Fruit fly (Drosophila melanogaster) whole organism, embryonic: Measurements from ENCODE around the gene CG7987.

ENCODE experiments used
- Ada2b ChIP-seq: fragments of 200-800 bp; sonication (Bioruptor generic); IDR thresholded peaks from 2 replicates; pipeline ENCODE4 v1.3.6; 2022; ENCODE audit warnings: missing biosample characterization, missing genetic modification characterization
- CG10366 ChIP-seq: fragments of 200-800 bp; sonication (Bioruptor generic); IDR thresholded peaks from 2 replicates; pipeline ENCODE4 v1.3.6; 2022; ENCODE audit warnings: missing biosample characterization, missing genetic modification characterization
- CG10565 ChIP-seq: fragments of 200-800 bp; sonication (Bioruptor generic); optimal IDR thresholded peaks from 3 replicates; lab custom pipeline; 2016; ENCODE audit warnings: missing biosample characterization, mild to moderate bottlenecking, missing genetic modification characterization
- CG10959 ChIP-seq: fragments of 200-800 bp; sonication (Bioruptor generic); IDR thresholded peaks from 2 replicates; pipeline ENCODE4 v1.3.6; 2022; ENCODE audit warnings: missing biosample characterization, missing genetic modification characterization
- CG11456 ChIP-seq: fragments of 200-800 bp; sonication (Bioruptor generic); IDR thresholded peaks from 3 replicates; pipeline ENCODE4 v1.3.6; 2022; ENCODE audit warnings: missing biosample characterization, missing genetic modification characterization
- CG12769 ChIP-seq: fragments of 200-800 bp; sonication (Bioruptor generic); optimal IDR thresholded peaks from 2 replicates; lab custom pipeline; 2019; ENCODE audit warnings: missing biosample characterization, mild to moderate bottlenecking, missing genetic modification characterization, moderate library complexity
- CG15269 ChIP-seq: fragments of 200-800 bp; sonication (Bioruptor generic); optimal IDR thresholded peaks from 2 replicates; lab custom pipeline; 2018; ENCODE audit warnings: missing biosample characterization, mild to moderate bottlenecking, missing genetic modification characterization, moderate library complexity
- CG1603 ChIP-seq: fragments of 200-800 bp; sonication (Bioruptor generic); optimal IDR thresholded peaks from 2 replicates; lab custom pipeline; 2019; ENCODE audit warnings: missing biosample characterization, mild to moderate bottlenecking, missing genetic modification characterization, moderate library complexity
- CG17328 ChIP-seq: fragments of 200-800 bp; sonication (Bioruptor generic); IDR thresholded peaks from 2 replicates; pipeline ENCODE4 v1.3.6; 2022; ENCODE audit warnings: missing biosample characterization, missing genetic modification characterization
- CG17912 ChIP-seq: fragments of 200-800 bp; sonication (Bioruptor generic); optimal IDR thresholded peaks from 2 replicates; lab custom pipeline; 2018; ENCODE audit warnings: missing biosample characterization, mild to moderate bottlenecking, missing genetic modification characterization
- CG3838 ChIP-seq: fragments of 200-800 bp; sonication (Bioruptor generic); optimal IDR thresholded peaks from 3 replicates; lab custom pipeline; 2016; ENCODE audit warnings: missing biosample characterization, missing genetic modification characterization
- CG3847 ChIP-seq: fragments of 200-800 bp; sonication (Bioruptor generic); IDR thresholded peaks from 2 replicates; pipeline ENCODE4 v1.3.6; 2022; ENCODE audit warnings: missing biosample characterization, missing genetic modification characterization
- CG4707 ChIP-seq: fragments of 200-800 bp; sonication (Bioruptor generic); optimal IDR thresholded peaks from 2 replicates; lab custom pipeline; 2018; ENCODE audit warnings: missing biosample characterization, mild to moderate bottlenecking, missing genetic modification characterization, moderate library complexity
- CG5245 ChIP-seq: fragments of 200-800 bp; sonication (Bioruptor generic); optimal IDR thresholded peaks from 3 replicates; lab custom pipeline; 2016; ENCODE audit warnings: missing biosample characterization, missing genetic modification characterization
- CG5953 ChIP-seq: fragments of 200-800 bp; sonication (Bioruptor generic); IDR thresholded peaks from 2 replicates; pipeline ENCODE4 v1.3.6; 2022; ENCODE audit warnings: missing biosample characterization, missing genetic modification characterization
- CG8089 ChIP-seq: fragments of 200-800 bp; sonication (Bioruptor generic); optimal IDR thresholded peaks from 3 replicates; lab custom pipeline; 2016; ENCODE audit warnings: missing biosample characterization, missing genetic modification characterization
- CkIIα-i1 ChIP-seq: fragments of 200-800 bp; sonication (Bioruptor generic); IDR thresholded peaks from 2 replicates; pipeline ENCODE4 v1.3.6; 2022; ENCODE audit warnings: missing biosample characterization, missing genetic modification characterization
- Dbx ChIP-seq: fragments of 200-800 bp; sonication (Bioruptor generic); IDR thresholded peaks from 3 replicates; pipeline ENCODE4 v1.3.6; 2022; ENCODE audit warnings: missing biosample characterization, missing genetic modification characterization
- Dip3 ChIP-seq: fragments of 200-800 bp; sonication (Bioruptor generic); optimal IDR thresholded peaks from 3 replicates; lab custom pipeline; 2016; ENCODE audit warnings: missing biosample characterization, missing genetic modification characterization
- Dll ChIP-seq: fragments of 200-800 bp; sonication (Bioruptor generic); IDR thresholded peaks from 4 replicates; pipeline ENCODE4 v1.3.6; 2022; ENCODE audit warnings: missing biosample characterization, missing genetic modification characterization; ENCODE audit not compliant: partially characterized antibody
- Dp ChIP-seq: fragments of 200-800 bp; sonication (Bioruptor generic); optimal IDR thresholded peaks from 2 replicates; lab custom pipeline; 2018; ENCODE audit warnings: missing biosample characterization, mild to moderate bottlenecking, missing genetic modification characterization, moderate library complexity
- Drgx ChIP-seq: fragments of 200-800 bp; sonication (Bioruptor generic); IDR thresholded peaks from 2 replicates; pipeline ENCODE4 v1.3.6; 2022; ENCODE audit warnings: missing biosample characterization, missing genetic modification characterization
- HmgD ChIP-seq: fragments of 200-800 bp; sonication (Bioruptor generic); optimal IDR thresholded peaks from 3 replicates; lab custom pipeline; 2016; ENCODE audit warnings: missing biosample characterization, missing genetic modification characterization
- Hsf ChIP-seq: fragments of 200-800 bp; sonication (Bioruptor generic); optimal IDR thresholded peaks from 3 replicates; lab custom pipeline; 2016; ENCODE audit warnings: missing biosample characterization, missing genetic modification characterization
- Rx ChIP-seq: fragments of 200-800 bp; sonication (Bioruptor generic); IDR thresholded peaks from 2 replicates; pipeline ENCODE4 v1.3.6; 2022; ENCODE audit warnings: missing biosample characterization, missing genetic modification characterization
- Usf ChIP-seq: fragments of 200-800 bp; sonication (Bioruptor generic); optimal IDR thresholded peaks from 2 replicates; lab custom pipeline; 2017; ENCODE audit warnings: missing genotype, missing biosample characterization, missing genetic modification characterization
- Xrp1 ChIP-seq: fragments of 200-800 bp; sonication (Bioruptor generic); IDR thresholded peaks from 2 replicates; pipeline ENCODE4 v1.3.6; 2022; ENCODE audit warnings: missing biosample characterization, missing genetic modification characterization
- ac ChIP-seq: fragments of 200-800 bp; sonication (Bioruptor generic); optimal IDR thresholded peaks from 3 replicates; lab custom pipeline; 2017; ENCODE audit warnings: missing biosample characterization, mild to moderate bottlenecking, missing genetic modification characterization
- ase ChIP-seq: fragments of 200-800 bp; sonication (Bioruptor generic); IDR thresholded peaks from 3 replicates; pipeline ENCODE4 v1.3.6; 2022; ENCODE audit warnings: missing biosample characterization, missing genetic modification characterization
- ash1 ChIP-seq: fragments of 200-800 bp; sonication (Bioruptor generic); optimal IDR thresholded peaks from 2 replicates; lab custom pipeline; 2018; ENCODE audit warnings: missing biosample characterization, mild to moderate bottlenecking, missing genetic modification characterization
- bcd ChIP-seq: fragments of 200-800 bp; sonication (Bioruptor generic); optimal IDR thresholded peaks from 2 replicates; lab custom pipeline; 2017; ENCODE audit warnings: missing biosample characterization, mild to moderate bottlenecking, missing genetic modification characterization
- cad ChIP-seq: fragments of >200 bp; optimal IDR thresholded peaks from 2 replicates; lab custom pipeline; 2017; ENCODE audit warnings: missing biosample characterization, missing genetic modification characterization
- chm ChIP-seq: fragments of 200-800 bp; sonication (Bioruptor generic); IDR thresholded peaks from 2 replicates; pipeline ENCODE4 v1.3.6; 2022; ENCODE audit warnings: missing biosample characterization, missing genetic modification characterization
- crc ChIP-seq: fragments of 200-800 bp; sonication (Bioruptor generic); optimal IDR thresholded peaks from 2 replicates; lab custom pipeline; 2016; ENCODE audit warnings: missing biosample characterization, missing genetic modification characterization
- dimm ChIP-seq: fragments of 200-800 bp; sonication (Bioruptor generic); IDR thresholded peaks from 2 replicates; pipeline ENCODE4 v1.3.6; 2022; ENCODE audit warnings: missing biosample characterization, missing genetic modification characterization
- en ChIP-seq: fragments of 200-800 bp; sonication (Bioruptor generic); optimal IDR thresholded peaks from 2 replicates; lab custom pipeline; 2016; ENCODE audit warnings: missing biosample characterization, missing genetic modification characterization
- her ChIP-seq: fragments of 200-800 bp; sonication (Bioruptor generic); optimal IDR thresholded peaks from 2 replicates; lab custom pipeline; 2016; ENCODE audit warnings: missing biosample characterization, missing genetic modification characterization
- hkb ChIP-seq, 2 experiments: fragments of 200-800 bp in 1 of 2; fragments of >200 bp in 1 of 2; sonication (Bioruptor generic) in 1 of 2; IDR thresholded peaks in 1 of 2; optimal IDR thresholded peaks in 1 of 2; 2 replicates each; pipeline versions ENCODE4 v1.3.6 to Lab custom; 2017 to 2022; ENCODE audit warnings: missing biosample characterization in 1 of 2, missing genetic modification characterization in 1 of 2
- ind ChIP-seq: fragments of 200-800 bp; sonication (Bioruptor generic); optimal IDR thresholded peaks from 3 replicates; lab custom pipeline; 2016; ENCODE audit warnings: missing biosample characterization, missing genetic modification characterization
- ken ChIP-seq: fragments of 200-800 bp; sonication (Bioruptor generic); IDR thresholded peaks from 3 replicates; pipeline ENCODE4 v1.3.6; 2022; ENCODE audit warnings: missing biosample characterization, missing genetic modification characterization
- lab ChIP-seq: fragments of 200-800 bp; sonication (Bioruptor generic); optimal IDR thresholded peaks from 3 replicates; lab custom pipeline; 2017; ENCODE audit warnings: missing biosample characterization, missing genetic modification characterization, mild to moderate bottlenecking, moderate library complexity, missing genetic modification reagents
- pb ChIP-seq: fragments of 200-800 bp; sonication (Bioruptor generic); optimal IDR thresholded peaks from 3 replicates; lab custom pipeline; 2016; ENCODE audit warnings: missing biosample characterization, missing genetic modification characterization
- pnt ChIP-seq: fragments of 200-800 bp; sonication (Bioruptor generic); optimal IDR thresholded peaks from 3 replicates; lab custom pipeline; 2016; ENCODE audit warnings: missing biosample characterization, missing genetic modification characterization
- pum ChIP-seq: fragments of 200-800 bp; sonication (Bioruptor generic); optimal IDR thresholded peaks from 2 replicates; lab custom pipeline; 2016; ENCODE audit warnings: missing biosample characterization, missing genetic modification characterization
- ranshi ChIP-seq: fragments of 200-800 bp; sonication (Bioruptor generic); IDR thresholded peaks from 2 replicates; pipeline ENCODE4 v1.3.6; 2022; ENCODE audit warnings: missing biosample characterization, missing genetic modification characterization
- ro ChIP-seq: fragments of 200-800 bp; sonication (Bioruptor generic); IDR thresholded peaks from 2 replicates; pipeline ENCODE4 v1.3.6; 2022; ENCODE audit warnings: missing biosample characterization, missing genetic modification characterization
- scrt ChIP-seq: fragments of 200-800 bp; sonication (Bioruptor generic); optimal IDR thresholded peaks from 2 replicates; lab custom pipeline; 2018; ENCODE audit warnings: missing biosample characterization, mild to moderate bottlenecking, missing genetic modification characterization, moderate library complexity
- sim ChIP-seq: fragments of 200-800 bp; sonication (Bioruptor generic); IDR thresholded peaks from 2 replicates; pipeline ENCODE4 v1.3.6; 2022; ENCODE audit warnings: missing biosample characterization, missing genetic modification characterization
- stc ChIP-seq: fragments of 200-800 bp; sonication (Bioruptor generic); IDR thresholded peaks from 2 replicates; pipeline ENCODE4 v1.3.6; 2022; ENCODE audit warnings: missing biosample characterization, missing genetic modification characterization
- unpg ChIP-seq: fragments of 200-800 bp; sonication (Bioruptor generic); optimal IDR thresholded peaks from 3 replicates; lab custom pipeline; 2018; ENCODE audit warnings: missing biosample characterization, mild to moderate bottlenecking, missing genetic modification characterization, moderate library complexity
- wek ChIP-seq: fragments of 200-800 bp; sonication (Bioruptor generic); optimal IDR thresholded peaks from 3 replicates; lab custom pipeline; 2018; ENCODE audit warnings: missing biosample characterization, mild to moderate bottlenecking, missing genetic modification characterization, moderate library complexity
- yki ChIP-seq: fragments of >200 bp; optimal IDR thresholded peaks from 3 replicates; lab custom pipeline; 2018

The CG7987 gene

DNA sequence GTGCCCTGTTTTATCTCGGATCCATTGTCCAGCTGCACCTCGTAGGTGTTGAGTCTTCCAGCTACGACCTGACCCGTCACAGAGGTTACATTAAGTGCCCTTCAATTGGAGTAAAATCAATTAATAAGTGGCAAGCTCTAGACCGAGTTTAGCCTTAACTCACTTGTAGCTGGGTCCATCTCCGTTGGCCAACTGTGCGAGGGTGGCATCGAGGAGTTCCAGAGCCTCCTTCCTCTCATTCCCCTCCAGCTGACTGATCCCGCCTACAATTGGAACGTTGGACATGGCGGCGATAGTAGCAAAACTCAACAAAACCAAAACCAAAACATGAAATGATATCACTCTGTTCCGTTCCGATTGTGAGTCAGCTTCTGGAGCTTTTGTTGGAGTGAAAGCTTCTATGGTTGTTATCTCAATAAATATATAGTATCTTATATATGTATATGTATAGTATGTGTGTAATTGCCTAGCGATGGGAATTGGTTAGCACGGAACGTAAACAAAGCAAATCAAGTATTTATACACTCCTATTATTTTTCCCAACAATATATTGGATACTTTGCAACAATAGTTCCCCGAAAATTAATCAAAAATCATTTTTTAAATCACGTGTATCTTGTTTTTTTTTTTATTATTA is 7.1 kb downstream of the CG7987 start, which contains the start of gene CG8066 (continued):
- TF ChIP-seq CG17912, result no peak
- no peak for TF ChIP-seq CG4707 (GFP tag; lab: Kevin White, UChicago)
- no peak for TF ChIP-seq dimm (GFP tag; lab: Robert Waterston, UW)
- no peak for TF ChIP-seq cad
- TF ChIP-seq ase (GFP tag; lab: Robert Waterston, UW), result no peak
- TF ChIP-seq yki (lab: Kevin White, UChicago), result no peak
- 0 out of 2 replicates have a peak, but pooled peaks have one; percentile 15 for TF ChIP-seq ranshi
- TF ChIP-seq pum (GFP tag; lab: Kevin White, UChicago), result no peak
- TF ChIP-seq Hsf (GFP tag; lab: Kevin White, UChicago), result no peak
- TF ChIP-seq pb, result no peak
- no peak for TF ChIP-seq bcd (GFP tag; lab: Kevin White, UChicago)
- TF ChIP-seq CG5245 (GFP tag; lab: Kevin White, UChicago), result no peak
- TF ChIP-seq Xrp1 (GFP tag; lab: Robert Waterston, UW), result no peak
- TF ChIP-seq crc (GFP tag; lab: Kevin White, UChicago), result no peak
- TF ChIP-seq CG12769 (tag; lab: Kevin White, UChicago), result peak; percentile 24
- TF ChIP-seq CG3847, result no peak
- no peak for TF ChIP-seq Usf (GFP tag; lab: Kevin White, UChicago)
- TF ChIP-seq CG8089, result no peak
- TF ChIP-seq her (GFP tag; lab: Kevin White, UChicago), result no peak
- no peak for TF ChIP-seq CG1603
- TF ChIP-seq CG15269 (tag; lab: Kevin White, UChicago), result peak; percentile 27
- no peak for TF ChIP-seq CG10959
- no peak; the same call in 1 of the 2 replicates for TF ChIP-seq chm (GFP tag; lab: Robert Waterston, UW)
- TF ChIP-seq ash1 (GFP tag; lab: Kevin White, UChicago), result no peak
- TF ChIP-seq CG17328 (GFP tag; lab: Robert Waterston, UW), result no peak
- peak; percentile 23; the same call in 1 of the 3 replicates for TF ChIP-seq Dbx (GFP tag; lab: Robert Waterston, UW)
- no peak for TF ChIP-seq wek (GFP tag; lab: Kevin White, UChicago)
- no peak for TF ChIP-seq CG10366
- no peak for TF ChIP-seq CG11456 (GFP tag; lab: Robert Waterston, UW)
- 0 out of 3 replicates have a peak, but pooled peaks have one; percentile 23 for TF ChIP-seq ken (GFP tag; lab: Robert Waterston, UW)
- TF ChIP-seq Rx (GFP tag; lab: Robert Waterston, UW), result no peak
- TF ChIP-seq CkIIα-i1 (GFP tag; lab: Robert Waterston, UW), result no peak
- no peak for TF ChIP-seq CG5953 (GFP tag; lab: Robert Waterston, UW)
- no peak for TF ChIP-seq HmgD (GFP tag; lab: Kevin White, UChicago)
- no peak for TF ChIP-seq ind (GFP tag; lab: Kevin White, UChicago)
- TF ChIP-seq ro, result no peak
- TF ChIP-seq Dp, result no peak
- TF ChIP-seq sim (GFP tag; lab: Robert Waterston, UW), result no peak
- TF ChIP-seq hkb (optimal IDR thresholded peaks at IDR 0.05; lab: Kevin White, UChicago), result no peak
- TF ChIP-seq hkb (GFP tag; IDR thresholded peaks at IDR 0.05; lab: Robert Waterston, UW), result 0 out of 2 replicates have a peak, but pooled peaks have one; percentile 21
- no peak for TF ChIP-seq stc (GFP tag; lab: Robert Waterston, UW)
- no peak for TF ChIP-seq pnt (GFP tag; lab: Kevin White, UChicago)
- TF ChIP-seq en (GFP tag; lab: Kevin White, UChicago), result no peak
- no peak for TF ChIP-seq Dip3 (GFP tag; lab: Kevin White, UChicago)
- no peak for TF ChIP-seq Drgx
- TF ChIP-seq ac, result no peak
- no peak for TF ChIP-seq scrt (GFP tag; lab: Kevin White, UChicago)
- no peak for TF ChIP-seq Dll (GFP tag; lab: Robert Waterston, UW)
- peak; percentile 68 for TF ChIP-seq lab (GFP tag; lab: Kevin White, UChicago)
- TF ChIP-seq CG10565 (GFP tag; lab: Kevin White, UChicago), result no peak
- no peak for TF ChIP-seq Ada2b (GFP tag; lab: Robert Waterston, UW)
- no peak for TF ChIP-seq CG3838 (GFP tag; lab: Kevin White, UChicago)
- peak; percentile 27 for TF ChIP-seq unpg (GFP tag; lab: Kevin White, UChicago)
